Worm (Caenorhabditis elegans): ENCODE measurements around the gene F13D11.3.

Gene F13D11.3

ce11 chrX:5815343-5815742, 9.6 kb upstream of the F13D11.3 start:
- no peak for TF ChIP-seq hmg-1.2 (GFP tag; IDR thresholded peaks at IDR 0.05)
- no peak for TF ChIP-seq gei-17 (GFP tag; optimal IDR thresholded peaks at IDR 0.05)
- no peak for TF ChIP-seq ceh-58 (GFP tag; IDR thresholded peaks at IDR 0.05)
- TF ChIP-seq madf-3 (GFP tag; IDR thresholded peaks at IDR 0.05), result no peak
- TF ChIP-seq aptf-2 (GFP tag; conservative IDR thresholded peaks at IDR 0.05), result no peak
- TF ChIP-seq rec-8 (tag; optimal IDR thresholded peaks at IDR 0.05), result no peak
- TF ChIP-seq Y67H2A.10 (GFP tag; conservative IDR thresholded peaks at IDR 0.05), result no peak
- TF ChIP-seq lir-1 (GFP tag; conservative IDR thresholded peaks at IDR 0.05), result no peak
- TF ChIP-seq lin-35 (GFP tag; optimal IDR thresholded peaks at IDR 0.05), result no peak
- TF ChIP-seq F55B11.4 (tag; optimal IDR thresholded peaks at IDR 0.05; ENCODE audit: borderline replicate concordance, insufficient read depth), result no peak
- TF ChIP-seq ekl-4 (GFP tag; IDR thresholded peaks at IDR 0.05), result no peak
- TF ChIP-seq him-1 (tag; optimal IDR thresholded peaks at IDR 0.05), result no peak
- no peak for TF ChIP-seq egrh-3 (GFP tag; IDR thresholded peaks at IDR 0.05)
- no peak for TF ChIP-seq lag-1 (GFP tag; IDR thresholded peaks at IDR 0.05)

ce11 chrX:5814342-5814741, 8.6 kb upstream of the F13D11.3 start:
- no peak for TF ChIP-seq F52B5.7 (tag; optimal IDR thresholded peaks at IDR 0.05)
- TF ChIP-seq ztf-18 (tag; optimal IDR thresholded peaks at IDR 0.05), result no peak
- no peak for TF ChIP-seq B0035.1 (tag; optimal IDR thresholded peaks at IDR 0.05)
- peak; percentile 36; the same call in 1 of the 2 replicates for TF ChIP-seq dox-1 (GFP tag; IDR thresholded peaks at IDR 0.05)
- no peak for TF ChIP-seq lin-40 (tag; optimal IDR thresholded peaks at IDR 0.05)
- TF ChIP-seq hlh-12 (tag; optimal IDR thresholded peaks at IDR 0.05), result no peak
- TF ChIP-seq nhr-80 (tag; optimal IDR thresholded peaks at IDR 0.05), result peak; percentile 64

- TF ChIP-seq B0035.1 (tag; optimal IDR thresholded peaks at IDR 0.05), result no peak
- peak; percentile 13; the same call in 1 of the 2 replicates for TF ChIP-seq hmg-1.2 (GFP tag; IDR thresholded peaks at IDR 0.05)
- TF ChIP-seq nhr-90 (tag; optimal IDR thresholded peaks at IDR 0.05), result no peak
- no peak for TF ChIP-seq rec-8 (tag; optimal IDR thresholded peaks at IDR 0.05)
- TF ChIP-seq hmg-20 (GFP tag; IDR thresholded peaks at IDR 0.05), result no peak
- no peak for TF ChIP-seq ceh-40 (GFP tag; IDR thresholded peaks at IDR 0.05)
- no peak for TF ChIP-seq lsy-27 (tag; optimal IDR thresholded peaks at IDR 0.05; ENCODE audit: borderline replicate concordance, insufficient read depth)
- TF ChIP-seq F10E7.11 (tag; optimal IDR thresholded peaks at IDR 0.05), result no peak
- TF ChIP-seq nhr-80 (tag; optimal IDR thresholded peaks at IDR 0.05), result peak; percentile 97
- TF ChIP-seq hlh-26 (GFP tag; conservative IDR thresholded peaks at IDR 0.05), result no peak
- TF ChIP-seq madf-8 (GFP tag; conservative IDR thresholded peaks at IDR 0.05), result no peak
- TF ChIP-seq ztf-18 (tag; optimal IDR thresholded peaks at IDR 0.05), result no peak
- no peak for TF ChIP-seq nhr-179 (tag; optimal IDR thresholded peaks at IDR 0.05)
- peak; percentile 53 for TF ChIP-seq dox-1 (GFP tag; IDR thresholded peaks at IDR 0.05)
- peak; percentile 59 for TF ChIP-seq unc-62 (GFP tag; optimal IDR thresholded peaks at IDR 0.05)
- no peak for TF ChIP-seq T07F8.4 (tag; optimal IDR thresholded peaks at IDR 0.05)
- no peak for TF ChIP-seq pbrm-1 (GFP tag; IDR thresholded peaks at IDR 0.05)
- peak; percentile 10 for TF ChIP-seq atf-7 (tag; optimal IDR thresholded peaks at IDR 0.05)
- no peak for TF ChIP-seq madf-6 (GFP tag; IDR thresholded peaks at IDR 0.05)
- no peak for TF ChIP-seq Y67H2A.10 (GFP tag; conservative IDR thresholded peaks at IDR 0.05)
- no peak for TF ChIP-seq sdz-38 (tag; optimal IDR thresholded peaks at IDR 0.05)
- TF ChIP-seq ztf-25 (GFP tag; IDR thresholded peaks at IDR 0.05), result no peak
- TF ChIP-seq B0336.3 (GFP tag; IDR thresholded peaks at IDR 0.05), result peak; percentile 24; the same call in 1 of the 2 replicates
- no peak for TF ChIP-seq ceh-100 (GFP tag; IDR thresholded peaks at IDR 0.05)
- no peak for TF ChIP-seq Y53G8AR.9 (GFP tag; conservative IDR thresholded peaks at IDR 0.05)
- no peak for TF ChIP-seq lsl-1 (GFP tag; optimal IDR thresholded peaks at IDR 0.05)
- TF ChIP-seq F49E8.2 (tag; optimal IDR thresholded peaks at IDR 0.05; ENCODE audit: insufficient read depth), result no peak
- TF ChIP-seq K12H6.12 (tag; optimal IDR thresholded peaks at IDR 0.05), result no peak
- no peak for TF ChIP-seq snpc-3.4 (tag; optimal IDR thresholded peaks at IDR 0.05)
- TF ChIP-seq him-1 (tag; optimal IDR thresholded peaks at IDR 0.05), result no peak
- TF ChIP-seq let-607 (tag; optimal IDR thresholded peaks at IDR 0.05), result no peak
- TF ChIP-seq ceh-91 (GFP tag; IDR thresholded peaks at IDR 0.05), result no peak
Measured at ce11 chrX:5813030-5813429, 7.3 kb upstream of the F13D11.3 start.

All from whole organism, young adult.